Worm (Caenorhabditis elegans) whole organism, L3 larva: ENCODE measurements around the gene W09D10.4.

Experiments
- elt-2 ChIP-seq: sonication (generic microtip); optimal IDR thresholded peaks from 2 replicates; lab custom pipeline; 2016; ENCODE audit warnings: missing genetic modification reagents, mild to moderate bottlenecking, missing genetic modification characterization, missing compliant biosample characterization
- lin-15B ChIP-seq: fragments of 150-350 bp; optimal IDR thresholded peaks from 2 replicates; lab custom pipeline; 2014; ENCODE audit warnings: missing biosample characterization, missing genetic modification characterization
- nhr-12 ChIP-seq: fragments of 150-350 bp; optimal IDR thresholded peaks from 2 replicates; lab custom pipeline; 2014; ENCODE audit warnings: missing biosample characterization, missing genetic modification characterization

DNA sequence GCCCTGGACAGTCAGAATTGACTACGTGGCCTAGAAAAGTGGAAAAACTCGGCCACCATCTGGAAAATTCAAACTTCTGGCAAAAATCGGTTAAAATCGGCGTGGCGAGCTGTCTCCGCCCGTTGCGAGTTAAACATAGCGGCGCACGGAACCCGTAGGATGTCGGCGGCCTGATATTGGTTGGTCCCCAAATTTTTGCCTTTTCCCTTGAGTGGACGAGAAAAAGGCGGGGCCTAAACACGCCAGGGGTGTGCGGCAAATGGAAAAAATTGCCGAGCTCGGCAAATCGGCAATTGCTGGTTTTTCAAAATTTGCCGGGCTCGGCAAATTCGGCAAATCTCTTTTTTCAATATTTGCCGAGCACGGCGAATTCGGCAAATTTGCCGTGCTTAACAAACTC is 17.3 kb upstream of the W09D10.4 start:
- TF ChIP-seq lin-15B (tag; lab: Kevin White, UChicago) (no peak), elt-2 (tag; lab: Kevin White, UChicago) (no peak), nhr-12 (tag; lab: Kevin White, UChicago) (no peak)
